Worm (Caenorhabditis elegans) whole organism, L3 larva: ENCODE data around the gene F42G4.7.

Experiments
- ceh-16 ChIP-seq: sonication (generic microtip); optimal IDR thresholded peaks from 2 replicates; lab custom pipeline; 2017; ENCODE audit warnings: missing biosample characterization, missing genetic modification characterization
- egl-27 ChIP-seq: sonication (generic microtip); optimal IDR thresholded peaks from 4 replicates; lab custom pipeline; 2017; ENCODE audit warnings: missing biosample characterization, missing genetic modification reagents, missing genetic modification characterization
- lin-15B ChIP-seq: fragments of 150-350 bp; optimal IDR thresholded peaks from 2 replicates; lab custom pipeline; 2014; ENCODE audit warnings: missing biosample characterization, missing genetic modification characterization
- nhr-25 ChIP-seq: sonication (generic microtip); optimal IDR thresholded peaks from 2 replicates; lab custom pipeline; 2017; ENCODE audit warnings: missing biosample characterization, missing genetic modification characterization
- nhr-76 ChIP-seq: fragments of 150-350 bp; sonication (generic microtip); optimal IDR thresholded peaks from 5 replicates; lab custom pipeline; 2014; ENCODE audit warnings: missing biosample characterization, missing genetic modification characterization

- TF ChIP-seq nhr-76 (tag; lab: Kevin White, UChicago), result no peak
- no peak for TF ChIP-seq ceh-16 (tag; lab: Kevin White, UChicago)
- TF ChIP-seq egl-27 (tag; lab: Kevin White, UChicago), result no peak
- TF ChIP-seq lin-15B, result no peak
- no peak for TF ChIP-seq nhr-25 (tag; lab: Kevin White, UChicago)
Measured at ce11 chrII:13050050-13050449, 3.0 kb upstream of the F42G4.7 start.
